Fruit fly (Drosophila melanogaster): Measurements from ENCODE around the gene Ing3.
A peak's percentile ranks its signal among the peaks of the same experiment; 100 is the strongest.

Ing3 gene

DNA sequence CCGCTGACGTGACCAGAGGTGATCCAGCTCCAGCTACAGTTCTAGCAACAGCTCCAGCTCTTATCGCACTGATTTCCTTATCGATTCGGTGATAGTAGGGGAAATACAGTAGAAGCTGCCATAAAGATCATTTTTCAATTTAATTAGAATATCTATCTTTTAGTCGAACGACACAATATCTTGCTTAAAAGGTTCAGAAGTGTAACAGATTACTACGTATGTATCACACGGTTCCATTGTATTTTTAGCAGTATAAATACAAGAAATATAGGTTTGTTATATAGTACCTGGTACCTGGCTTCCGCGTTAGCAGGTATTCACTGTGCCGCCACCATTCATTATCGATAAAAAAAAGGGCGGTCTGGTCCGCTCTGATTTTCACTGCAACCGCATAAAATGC is 8.0 kb downstream of the Ing3 start:
- TF ChIP-seq pan (optimal IDR thresholded peaks at IDR 0.05) (no peak), Rel (GFP tag; optimal IDR thresholded peaks at IDR 0.05) (no peak), Rel (tag; optimal IDR thresholded peaks at IDR 0.05) (peak; percentile 69), dsf (GFP tag; optimal IDR thresholded peaks at IDR 0.05; ENCODE audit: borderline replicate concordance) (no peak), Hr83 (GFP tag; optimal IDR thresholded peaks at IDR 0.05; ENCODE audit: poor library complexity, severe bottlenecking) (no peak), dmrt93B (GFP tag; optimal IDR thresholded peaks at IDR 0.05) (peak; percentile 58), Sp1 (GFP tag; optimal IDR thresholded peaks at IDR 0.05) (peak; percentile 79), N (GFP tag; optimal IDR thresholded peaks at IDR 0.05) (no peak), lola (GFP tag; optimal IDR thresholded peaks at IDR 0.05) (no peak), jim (GFP tag; optimal IDR thresholded peaks at IDR 0.05) (no peak), Mio (GFP tag; optimal IDR thresholded peaks at IDR 0.05) (no peak), Abd-B (GFP tag; optimal IDR thresholded peaks at IDR 0.05) (no peak), ey (GFP tag; optimal IDR thresholded peaks at IDR 0.05) (peak; percentile 88), usp (GFP tag; optimal IDR thresholded peaks at IDR 0.05) (no peak), HLH106 (tag; optimal IDR thresholded peaks at IDR 0.05) (peak; percentile 83), Dif (GFP tag; optimal IDR thresholded peaks at IDR 0.05; ENCODE audit: partially characterized antibody) (no peak), brk (GFP tag; optimal IDR thresholded peaks at IDR 0.05) (no peak), CrebA (GFP tag; optimal IDR thresholded peaks at IDR 0.05; ENCODE audit: borderline replicate concordance) (no peak), tai (GFP tag; optimal IDR thresholded peaks at IDR 0.05) (no peak), Dfd (GFP tag; optimal IDR thresholded peaks at IDR 0.05) (no peak), CG32264 (GFP tag; optimal IDR thresholded peaks at IDR 0.05) (no peak), br (GFP tag; optimal IDR thresholded peaks at IDR 0.05) (peak; percentile 85), Hnf4 (GFP tag; optimal IDR thresholded peaks at IDR 0.05) (peak; percentile 84), sv (GFP tag; optimal IDR thresholded peaks at IDR 0.05) (peak; percentile 64), rgr (GFP tag; optimal IDR thresholded peaks at IDR 0.05) (peak; percentile 89), Jra (GFP tag; optimal IDR thresholded peaks at IDR 0.05) (peak; percentile 53), h (GFP tag; optimal IDR thresholded peaks at IDR 0.05) (peak; percentile 92), psq (GFP tag; optimal IDR thresholded peaks at IDR 0.05) (peak; percentile 69), CG9705 (GFP tag; optimal IDR thresholded peaks at IDR 0.05) (peak; percentile 38), OdsH (GFP tag; optimal IDR thresholded peaks at IDR 0.05) (peak; percentile 83), dl (GFP tag; optimal IDR thresholded peaks at IDR 0.05; ENCODE audit: insufficient read depth in 1 of 2, partially characterized antibody in 2 of 2) (no peak), Hr78 (GFP tag; optimal IDR thresholded peaks at IDR 0.05) (no peak), GATAd (GFP tag; optimal IDR thresholded peaks at IDR 0.05) (no peak), woc (GFP tag; optimal IDR thresholded peaks at IDR 0.05) (peak; percentile 9), sage (GFP tag; optimal IDR thresholded peaks at IDR 0.05) (no peak), Vsx2 (GFP tag; optimal IDR thresholded peaks at IDR 0.05; ENCODE audit: partially characterized antibody) (no peak), foxo (GFP tag; optimal IDR thresholded peaks at IDR 0.05) (peak in 1 of 2 experiments; percentile 90), Myc (optimal IDR thresholded peaks at IDR 0.05) (no peak), fru (GFP tag; optimal IDR thresholded peaks at IDR 0.05) (peak; percentile 85)

DNA sequence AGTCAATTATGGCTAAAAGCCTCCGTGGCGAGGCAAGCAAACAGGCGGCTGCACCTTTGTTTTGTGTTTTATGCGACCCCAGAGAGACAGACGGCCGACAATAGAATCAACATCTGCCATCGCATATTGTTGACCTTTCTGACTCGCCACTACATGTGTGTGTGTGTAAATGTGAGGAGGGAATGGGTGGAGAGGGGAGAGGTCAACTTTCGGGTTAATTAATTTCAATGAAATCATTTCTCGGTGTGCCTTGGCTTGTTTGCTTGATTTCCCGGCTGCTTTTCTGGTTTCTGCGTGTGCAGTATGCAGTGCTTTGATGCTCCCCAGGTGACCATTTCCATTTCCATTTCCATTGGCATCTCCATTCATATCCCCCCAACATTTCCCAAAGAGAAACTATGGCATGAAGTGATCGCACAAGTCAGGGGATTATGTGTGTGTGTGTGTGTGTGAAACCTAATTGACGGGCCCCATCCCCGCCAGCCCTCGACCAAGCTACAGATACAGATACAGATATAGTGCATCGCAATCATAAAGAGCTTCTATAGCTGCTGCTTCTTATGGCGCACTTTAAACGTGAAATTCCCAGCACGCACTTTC is 9.7 kb downstream of the Ing3 start:
- TF ChIP-seq dmrt93B (GFP tag; optimal IDR thresholded peaks at IDR 0.05) (no peak), Dif (GFP tag; optimal IDR thresholded peaks at IDR 0.05; ENCODE audit: partially characterized antibody) (no peak), psq (GFP tag; optimal IDR thresholded peaks at IDR 0.05) (no peak)

All from whole organism, wandering third instar larva.